Worm (Caenorhabditis elegans): Measurements from ENCODE around the gene nhr-274.

- TF ChIP-seq dpl-1 (GFP tag; optimal IDR thresholded peaks at IDR 0.05), result no peak
- TF ChIP-seq snpc-4 (tag; optimal IDR thresholded peaks at IDR 0.05), result no peak
- TF ChIP-seq skn-1 (tag; optimal IDR thresholded peaks at IDR 0.05), result no peak
- no peak for TF ChIP-seq fkh-8 (tag; optimal IDR thresholded peaks at IDR 0.05)
- TF ChIP-seq pag-3 (tag; optimal IDR thresholded peaks at IDR 0.05; ENCODE audit: borderline replicate concordance, insufficient read depth), result no peak
- TF ChIP-seq lsy-2 (tag; optimal IDR thresholded peaks at IDR 0.05), result no peak
- no peak for TF ChIP-seq nhr-11 (tag; optimal IDR thresholded peaks at IDR 0.05)
- no peak for TF ChIP-seq ceh-82 (tag; optimal IDR thresholded peaks at IDR 0.05)
- TF ChIP-seq unc-62 (GFP tag; optimal IDR thresholded peaks at IDR 0.05), result no peak
- TF ChIP-seq rnt-1 (tag; optimal IDR thresholded peaks at IDR 0.05), result no peak
- TF ChIP-seq zip-4 (GFP tag; optimal IDR thresholded peaks at IDR 0.05), result no peak
- no peak for TF ChIP-seq alr-1 (tag; optimal IDR thresholded peaks at IDR 0.05; ENCODE audit: borderline replicate concordance)
These were observed 42.1 kb downstream of the nhr-274 start for ce11 chrIV:1602936-1603457.
